Fruit fly (Drosophila melanogaster): Measurements from ENCODE around the gene acs.

acs gene

DNA sequence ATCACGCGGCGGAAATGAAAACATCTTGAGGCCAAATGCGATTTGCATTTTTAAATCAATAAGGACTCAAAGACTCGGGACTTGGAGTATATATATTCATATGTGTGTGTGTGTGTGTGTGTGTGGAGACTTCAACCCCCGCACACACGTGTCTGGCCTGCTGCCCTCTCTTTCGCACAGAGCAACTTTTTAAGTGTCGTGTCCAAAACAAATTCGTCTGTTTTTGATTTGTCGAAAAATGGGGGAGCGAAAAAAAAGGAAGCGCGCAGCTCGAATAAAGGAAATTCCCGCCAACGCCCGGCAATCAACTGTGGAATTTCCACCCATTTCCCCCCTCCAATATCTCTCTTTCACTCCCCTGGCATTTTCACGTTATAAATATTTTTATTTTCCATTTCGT lies 42.5 kb upstream of the acs start (continued):
- TF ChIP-seq nau (GFP tag; optimal IDR thresholded peaks at IDR 0.05) (no peak), Antp (GFP tag; optimal IDR thresholded peaks at IDR 0.05) (no peak), CG18476 (GFP tag; optimal IDR thresholded peaks at IDR 0.05) (no peak), cg (GFP tag; optimal IDR thresholded peaks at IDR 0.05) (peak; percentile 16), Nf-YC (tag; optimal IDR thresholded peaks at IDR 0.05) (peak; percentile 85)

DNA sequence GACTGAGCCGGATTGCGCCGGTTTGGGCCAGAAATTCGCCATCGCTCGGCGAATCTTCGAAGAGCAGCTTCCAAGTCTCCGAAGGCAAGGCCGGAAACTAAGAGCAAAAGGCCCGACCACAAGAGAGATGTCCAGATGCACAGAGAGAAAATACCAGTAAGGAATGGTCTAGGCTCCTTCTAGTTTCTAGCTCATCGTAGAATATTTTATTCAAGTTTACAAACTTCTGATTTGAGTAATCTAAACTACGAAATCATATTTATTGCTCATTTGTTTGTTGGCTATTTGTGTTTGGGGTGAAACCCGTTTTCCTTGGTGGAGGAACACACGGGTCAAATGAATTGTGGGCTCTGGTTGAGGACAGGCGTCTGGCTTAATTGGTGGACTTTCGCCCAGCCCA lies 34.0 kb upstream of the acs start:
- TF ChIP-seq sens (GFP tag) (peak; percentile 51), bsh (GFP tag; optimal IDR thresholded peaks at IDR 0.05) (no peak), Fer1 (GFP tag; optimal IDR thresholded peaks at IDR 0.05) (no peak), CG2889 (GFP tag; IDR thresholded peaks at IDR 0.05) (no peak), Med (GFP tag) (peak; percentile 65), vnd (GFP tag; IDR thresholded peaks at IDR 0.05; ENCODE audit: partially characterized antibody) (no peak), gem (tag; optimal IDR thresholded peaks at IDR 0.05) (no peak), Drgx (GFP tag; IDR thresholded peaks at IDR 0.05) (0 out of 2 replicates have a peak, but pooled peaks have one; percentile 32), nmo (GFP tag; optimal IDR thresholded peaks at IDR 0.05) (no peak), CG17612 (GFP tag; IDR thresholded peaks at IDR 0.05) (no peak), jumu (GFP tag; optimal IDR thresholded peaks at IDR 0.05) (no peak), CG3407 (GFP tag; optimal IDR thresholded peaks at IDR 0.05) (no peak), Doc2 (GFP tag; IDR thresholded peaks at IDR 0.05) (no peak), esg (GFP tag; conservative IDR thresholded peaks at IDR 0.05) (no peak), GATAe (GFP tag; conservative IDR thresholded peaks at IDR 0.05) (no peak), pzg (GFP tag; optimal IDR thresholded peaks at IDR 0.05) (no peak), pita (GFP tag; optimal IDR thresholded peaks at IDR 0.05) (no peak), Atf3 (GFP tag; optimal IDR thresholded peaks at IDR 0.05) (no peak), CG6813 (GFP tag; optimal IDR thresholded peaks at IDR 0.05) (no peak), CG15601 (tag; optimal IDR thresholded peaks at IDR 0.05) (no peak), Elba2 (GFP tag; optimal IDR thresholded peaks at IDR 0.05) (no peak), Dek (tag; optimal IDR thresholded peaks at IDR 0.05) (no peak), CG8924 (tag; optimal IDR thresholded peaks at IDR 0.05) (no peak)

DNA sequence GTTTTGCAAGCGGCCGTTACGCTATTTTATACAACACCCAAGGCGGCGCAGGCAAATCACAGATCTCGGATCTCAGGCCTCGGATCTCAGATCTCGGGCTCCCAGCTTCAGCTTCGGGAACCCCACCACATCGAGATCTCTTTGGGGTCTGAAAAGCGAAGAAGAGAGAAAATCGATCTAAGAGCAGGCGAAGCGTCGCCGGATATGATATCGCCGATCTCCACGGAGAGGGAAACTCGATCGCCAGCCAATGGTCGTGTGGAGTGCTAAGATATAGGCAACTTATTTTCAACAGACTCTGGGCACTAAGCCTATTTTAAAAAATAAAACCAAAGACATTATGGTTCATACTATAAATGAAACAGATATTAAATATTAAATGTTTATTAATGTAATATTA lies 32.7 kb upstream of the acs start, which contains the start of the genes CG46523 and CG5687:
TSS of gene CG46523 (minus strand) at position 337 of the 400 bp plus-strand sequence.
TSS of gene CG5687 (minus strand) at position 337 of the 400 bp plus-strand sequence.
- TF ChIP-seq E2f1 (GFP tag; IDR thresholded peaks at IDR 0.05) (no peak), CG3065 (GFP tag; optimal IDR thresholded peaks at IDR 0.05) (no peak), bowl (GFP tag; IDR thresholded peaks at IDR 0.05) (no peak), Bdp1 (GFP tag; optimal IDR thresholded peaks at IDR 0.05) (no peak), oc (tag; optimal IDR thresholded peaks at IDR 0.05) (no peak), z (GFP tag; IDR thresholded peaks at IDR 0.05) (no peak), CG6654 (GFP tag; optimal IDR thresholded peaks at IDR 0.05) (no peak), Deaf1 (tag; optimal IDR thresholded peaks at IDR 0.05) (peak; percentile 13), Gsc (GFP tag; IDR thresholded peaks at IDR 0.05) (no peak), CG8478 (optimal IDR thresholded peaks at IDR 0.05) (no peak), hth (optimal IDR thresholded peaks at IDR 0.05) (no peak), CG31441 (GFP tag; IDR thresholded peaks at IDR 0.05) (no peak), abd-A (tag; optimal IDR thresholded peaks at IDR 0.05) (no peak), CG1602 (GFP tag; optimal IDR thresholded peaks at IDR 0.05) (no peak), CG6254 (GFP tag; optimal IDR thresholded peaks at IDR 0.05) (no peak), CG3163 (GFP tag; optimal IDR thresholded peaks at IDR 0.05) (peak; percentile 21), Med (GFP tag) (peak; percentile 4)

Data from whole organism, embryonic.